Worm (Caenorhabditis elegans) whole organism, dauer: ENCODE data around the gene C44H9.7.

ENCODE experiments used
- unc-62 ChIP-seq: sonication (generic microtip); optimal IDR thresholded peaks from 2 replicates; lab custom pipeline; 2017; ENCODE audit warnings: missing biosample characterization, missing genetic modification reagents, missing genetic modification characterization

Gene C44H9.7

DNA sequence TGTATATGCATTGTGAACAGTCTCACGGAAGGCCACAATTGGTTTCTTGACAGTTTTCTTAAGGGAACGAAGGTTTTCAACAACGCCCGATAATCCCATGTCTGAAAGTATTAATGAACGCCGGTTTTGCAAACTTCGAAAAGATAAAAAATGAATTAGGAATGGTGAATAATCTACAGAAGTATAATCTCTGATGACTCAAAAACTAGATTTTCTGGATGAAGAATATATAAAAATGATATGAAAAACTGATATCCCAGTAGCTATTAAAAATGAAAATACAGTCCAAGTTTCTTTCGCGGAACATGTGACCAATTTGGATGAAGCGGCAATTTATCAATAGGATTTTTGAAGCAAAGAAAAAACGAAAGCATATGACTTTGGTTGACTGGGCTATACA lies 40.6 kb downstream of the C44H9.7 start, which contains the start of gene ZC443.3:
Gene ZC443.3 (minus strand): TSS at position 101 of the 400 bp plus-strand sequence.
- TF ChIP-seq unc-62 (GFP tag; lab: Kevin White, UChicago): no peak

DNA sequence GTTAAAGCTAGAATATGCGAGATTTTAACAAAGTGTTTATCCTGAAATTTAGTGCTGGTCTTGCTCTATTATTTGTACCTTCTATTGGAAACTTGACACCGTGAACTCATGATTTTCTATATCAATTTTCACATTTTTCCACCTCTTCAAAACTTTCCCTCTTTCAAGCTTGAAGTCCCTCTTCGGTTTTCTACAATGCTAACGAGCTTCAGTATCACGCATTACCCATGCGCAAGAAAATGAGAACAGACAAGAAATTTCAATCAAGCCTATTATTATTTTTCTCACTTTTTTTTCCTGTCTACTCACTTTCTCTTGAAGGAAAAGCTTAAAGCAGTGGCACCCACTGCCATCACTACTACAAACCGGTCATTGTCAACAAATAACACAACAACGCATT lies 42.9 kb downstream of the C44H9.7 start:
- TF ChIP-seq unc-62 (GFP tag; lab: Kevin White, UChicago): no peak

DNA sequence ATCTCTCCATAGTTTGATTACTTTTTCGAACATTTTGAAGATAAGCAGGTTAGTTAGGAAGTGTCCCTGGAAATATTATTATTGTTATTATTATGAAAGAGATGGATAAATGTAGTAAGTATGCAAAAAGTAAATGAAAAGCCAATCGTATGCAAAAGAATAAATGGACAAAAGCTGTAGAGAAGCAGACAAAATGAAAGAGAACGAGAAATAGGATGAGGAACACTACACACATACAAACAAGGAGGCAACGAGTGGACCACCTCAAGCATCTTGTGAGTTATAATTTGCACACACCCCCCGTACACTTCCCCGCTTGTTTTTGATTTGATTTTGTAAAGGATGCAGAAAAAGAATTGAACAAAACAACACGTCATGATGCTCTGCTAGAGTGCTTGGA lies 43.5 kb downstream of the C44H9.7 start, which contains the start of gene ZC443.2:
Gene ZC443.2 (minus strand): TSS at position 67 of the 400 bp plus-strand sequence.
- TF ChIP-seq unc-62 (GFP tag; lab: Kevin White, UChicago): no peak

DNA sequence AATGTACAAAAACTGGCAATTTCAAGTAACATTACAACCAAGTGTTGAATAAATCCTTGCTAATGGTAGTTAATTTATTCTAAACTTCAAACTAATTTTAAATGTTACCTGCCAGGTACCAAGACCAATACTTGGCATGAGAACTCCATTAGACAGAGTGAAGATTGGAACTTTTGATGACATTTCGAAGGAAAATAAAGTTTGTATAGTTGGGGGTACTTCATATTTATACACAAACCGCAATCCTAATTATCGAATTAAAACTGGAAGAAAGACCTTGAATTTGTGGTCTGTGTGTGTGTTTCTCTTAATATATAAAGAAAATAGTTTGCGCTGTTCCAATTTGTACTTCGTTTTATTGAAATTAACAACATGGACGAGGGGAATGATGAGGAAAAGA lies 44.8 kb downstream of the C44H9.7 start, which contains the start of gene ZC443.1:
Gene ZC443.1 (minus strand): TSS at position 205 of the 400 bp plus-strand sequence.
- no peak for TF ChIP-seq unc-62 (GFP tag; lab: Kevin White, UChicago)

DNA sequence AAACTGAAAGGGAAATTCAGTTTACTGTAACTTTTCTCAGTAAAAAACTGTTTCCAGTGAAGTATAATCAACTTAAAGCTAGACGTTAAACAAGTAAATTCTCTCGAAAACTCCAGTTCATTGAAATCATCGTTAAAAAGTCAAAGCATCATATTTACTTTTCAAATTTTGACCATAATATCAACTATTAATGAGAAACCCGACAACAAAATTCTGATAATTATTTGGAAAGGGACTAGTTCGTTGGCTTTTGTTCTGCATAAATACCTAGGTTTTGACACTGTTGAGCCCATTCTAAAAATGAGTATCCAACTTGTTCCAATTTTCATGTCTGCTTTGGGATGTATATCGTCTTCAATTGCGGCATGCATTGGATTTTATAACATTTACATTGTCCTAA lies 48.5 kb downstream of the C44H9.7 start, which contains the start of gene ZC443.7:
Gene ZC443.7 (plus strand): TSS at position 301 of the 400 bp plus-strand sequence.
- TF ChIP-seq unc-62 (GFP tag; lab: Kevin White, UChicago): no peak

DNA sequence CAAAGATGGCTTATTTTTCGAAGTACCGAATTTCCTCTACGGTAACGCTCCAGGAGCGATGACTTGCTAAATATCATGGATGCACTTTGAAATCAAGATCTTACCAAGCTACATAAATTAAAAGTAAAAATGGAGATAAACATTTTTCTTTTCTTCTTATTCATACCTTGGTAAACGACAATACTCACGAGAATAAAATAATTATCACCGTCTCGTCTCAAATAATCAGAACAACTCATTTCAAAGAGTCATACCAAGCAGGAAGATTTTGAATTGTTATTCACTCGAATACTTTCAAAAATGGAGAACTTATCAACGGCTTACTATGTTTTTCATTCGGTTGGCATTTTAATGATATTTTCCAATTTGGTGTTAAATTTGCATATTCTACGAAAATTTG lies 51.4 kb downstream of the C44H9.7 start, which contains the start of gene srbc-45:
Gene srbc-45 (plus strand): TSS at position 301 of the 400 bp plus-strand sequence.
- no peak for TF ChIP-seq unc-62 (GFP tag; lab: Kevin White, UChicago)
